Fruit fly (Drosophila melanogaster): ENCODE results near the gene CG43362.
A peak's percentile ranks its signal among the peaks of the same experiment; 100 is the strongest.

The CG43362 gene

dm6 chr2L:18325120-18325581 is 33.9 kb upstream of the CG43362 start (continued):
- TF ChIP-seq CG16815 (GFP tag; optimal IDR thresholded peaks at IDR 0.05) (peak; percentile 64), CG13424 (tag; optimal IDR thresholded peaks at IDR 0.05) (peak; percentile 89), cg (GFP tag; optimal IDR thresholded peaks at IDR 0.05) (peak; percentile 13), gce (GFP tag; IDR thresholded peaks at IDR 0.05) (peak; percentile 60; the same call in 1 of the 3 replicates), eyg (GFP tag; optimal IDR thresholded peaks at IDR 0.05) (peak; percentile 44), CG31388 (GFP tag; optimal IDR thresholded peaks at IDR 0.05) (peak; percentile 65), BEAF-32 (GFP tag; optimal IDR thresholded peaks at IDR 0.05) (no peak), Stat92E (GFP tag; optimal IDR thresholded peaks at IDR 0.05) (peak in 1 of 3 experiments; percentile 16), sisA (GFP tag; IDR thresholded peaks at IDR 0.05) (peak; percentile 89), NC2β (GFP tag; optimal IDR thresholded peaks at IDR 0.05) (peak; percentile 86), CG1832 (GFP tag; optimal IDR thresholded peaks at IDR 0.05) (no peak), Lhr (GFP tag; optimal IDR thresholded peaks at IDR 0.05) (peak; percentile 55), Dad (GFP tag; optimal IDR thresholded peaks at IDR 0.05) (peak; percentile 49), CG2199 (GFP tag; IDR thresholded peaks at IDR 0.05) (peak; percentile 94), tna (GFP tag; IDR thresholded peaks at IDR 0.05; ENCODE audit: partially characterized antibody) (no peak), luna (GFP tag; optimal IDR thresholded peaks at IDR 0.05) (no peak), Neu2 (GFP tag; optimal IDR thresholded peaks at IDR 0.05; ENCODE audit: borderline replicate concordance) (no peak), ara (GFP tag; IDR thresholded peaks at IDR 0.05) (peak; percentile 87), bbx (GFP tag; IDR thresholded peaks at IDR 0.05; ENCODE audit: partially characterized antibody) (no peak), Jarid2 (GFP tag; optimal IDR thresholded peaks at IDR 0.05) (peak; percentile 55), CG34422 (GFP tag; IDR thresholded peaks at IDR 0.05) (peak; percentile 91), hkb (optimal IDR thresholded peaks at IDR 0.05) (no peak), hkb (GFP tag; IDR thresholded peaks at IDR 0.05) (peak; percentile 91), CG18476 (GFP tag; optimal IDR thresholded peaks at IDR 0.05) (peak; percentile 74), Myb (GFP tag; optimal IDR thresholded peaks at IDR 0.05) (peak; percentile 57), CG13894 (tag; optimal IDR thresholded peaks at IDR 0.05) (no peak), Pdp1 (GFP tag; optimal IDR thresholded peaks at IDR 0.05) (peak; percentile 80 to 88), CG6765 (GFP tag; optimal IDR thresholded peaks at IDR 0.05) (peak; percentile 16), CG14050 (GFP tag; IDR thresholded peaks at IDR 0.05) (peak; percentile 78), dan (GFP tag; IDR thresholded peaks at IDR 0.05) (peak; percentile 49; the same call in 1 of the 2 replicates), CG2202 (tag; optimal IDR thresholded peaks at IDR 0.05) (peak; percentile 71), CG3726 (GFP tag; IDR thresholded peaks at IDR 0.05) (peak; percentile 77; the same call in 2 of the 3 replicates), nerfin-2 (GFP tag; IDR thresholded peaks at IDR 0.05; ENCODE audit: partially characterized antibody) (no peak), CG4404 (GFP tag; IDR thresholded peaks at IDR 0.05) (peak; percentile 63), nerfin-1 (tag; optimal IDR thresholded peaks at IDR 0.05) (peak; percentile 76), sens-2 (GFP tag; IDR thresholded peaks at IDR 0.05) (peak; percentile 85), CG15011 (GFP tag; optimal IDR thresholded peaks at IDR 0.05) (peak; percentile 38), Atf3 (GFP tag; optimal IDR thresholded peaks at IDR 0.05) (peak; percentile 85), unpg (GFP tag; optimal IDR thresholded peaks at IDR 0.05) (peak; percentile 86), crp (GFP tag; optimal IDR thresholded peaks at IDR 0.05) (peak in 1 of 2 experiments; percentile 37), Hr78 (GFP tag; optimal IDR thresholded peaks at IDR 0.05) (peak in 1 of 2 experiments; percentile 82), ATbp (GFP tag; optimal IDR thresholded peaks at IDR 0.05) (peak; percentile 88), CG6854 (GFP tag; optimal IDR thresholded peaks at IDR 0.05) (no peak), CG12236 (GFP tag; optimal IDR thresholded peaks at IDR 0.05) (peak; percentile 76), CG11093 (GFP tag; IDR thresholded peaks at IDR 0.05) (peak; percentile 81; the same call in 2 of the 3 replicates), CG7556 (GFP tag; optimal IDR thresholded peaks at IDR 0.05) (peak; percentile 82), CG17361 (GFP tag; IDR thresholded peaks at IDR 0.05) (peak; percentile 90), CG8924 (tag; optimal IDR thresholded peaks at IDR 0.05) (peak; percentile 82), CG4424 (GFP tag; optimal IDR thresholded peaks at IDR 0.05) (peak; percentile 84)
